Fruit fly (Drosophila melanogaster): ENCODE results near the gene CG8993.

dm6 chr3L:2418769-2419168 is 46.8 kb downstream of the CG8993 start:
- TF ChIP-seq CG10669 (GFP tag; optimal IDR thresholded peaks at IDR 0.05) (peak; percentile 96), CG32006 (GFP tag; optimal IDR thresholded peaks at IDR 0.05) (peak; percentile 73), Lpt (GFP tag; optimal IDR thresholded peaks at IDR 0.05) (peak; percentile 63), CG8319 (GFP tag; optimal IDR thresholded peaks at IDR 0.05) (peak; percentile 78), CG16779 (tag; optimal IDR thresholded peaks at IDR 0.05) (peak; percentile 50), CG10631 (GFP tag; optimal IDR thresholded peaks at IDR 0.05) (peak; percentile 75), spab (GFP tag; optimal IDR thresholded peaks at IDR 0.05) (peak; percentile 90), pdm3 (GFP tag; optimal IDR thresholded peaks at IDR 0.05) (peak; percentile 82), esn (GFP tag; optimal IDR thresholded peaks at IDR 0.05) (peak; percentile 86), Hr4 (GFP tag; optimal IDR thresholded peaks at IDR 0.05) (peak; percentile 65), achi (GFP tag; optimal IDR thresholded peaks at IDR 0.05) (peak; percentile 77)

All from whole organism, prepupa.